Worm (Caenorhabditis elegans) whole organism, dauer: ENCODE data around the gene tag-65.

ENCODE experiments used
- unc-62 ChIP-seq: sonication (generic microtip); optimal IDR thresholded peaks from 2 replicates; lab custom pipeline; 2017; ENCODE audit warnings: missing biosample characterization, missing genetic modification reagents, missing genetic modification characterization

tag-65 gene

ce11 chrV:13678542-13678941, at the start of gene tag-65, which contains the start of gene ccz-1:
tag-65 (minus strand) TSS chrV:13678587.
ccz-1 (plus strand) TSS chrV:13678875.
- TF ChIP-seq unc-62 = no peak

ce11 chrV:13725574-13725973, 47.2 kb upstream of the tag-65 start, which contains the start of gene fbxa-181:
fbxa-181 (plus strand) TSS chrV:13725874.
- TF ChIP-seq unc-62 = no peak

ce11 chrV:13724781-13725180, 46.4 kb upstream of the tag-65 start, which contains the start of gene F35E12.2:
F35E12.2 (minus strand) TSS chrV:13724881.
- TF ChIP-seq unc-62 = no peak

DNA sequence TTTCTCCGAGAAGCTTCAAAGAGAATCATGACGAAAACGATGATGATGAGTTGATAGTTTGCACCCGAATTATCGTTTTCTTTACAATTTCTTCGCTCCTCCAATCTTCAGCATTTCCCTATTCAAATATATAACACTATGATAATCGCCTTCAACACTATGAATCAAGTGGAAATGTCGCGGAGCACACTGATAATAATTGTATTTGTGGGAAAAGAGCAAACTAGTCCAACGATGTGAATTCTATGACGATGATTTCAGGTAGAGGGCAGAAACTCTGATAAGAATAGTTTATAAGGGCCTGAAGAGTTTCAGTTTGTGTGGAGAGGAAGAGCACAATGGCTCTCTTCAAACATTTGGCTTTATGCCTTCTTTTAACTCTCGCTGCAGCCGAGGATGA, 38.1 kb upstream of the tag-65 start, which contains the start of gene T01D3.6:
T01D3.6 (plus strand) TSS at position 294 of the 400 bp plus-strand sequence.
- TF ChIP-seq unc-62 = no peak

DNA sequence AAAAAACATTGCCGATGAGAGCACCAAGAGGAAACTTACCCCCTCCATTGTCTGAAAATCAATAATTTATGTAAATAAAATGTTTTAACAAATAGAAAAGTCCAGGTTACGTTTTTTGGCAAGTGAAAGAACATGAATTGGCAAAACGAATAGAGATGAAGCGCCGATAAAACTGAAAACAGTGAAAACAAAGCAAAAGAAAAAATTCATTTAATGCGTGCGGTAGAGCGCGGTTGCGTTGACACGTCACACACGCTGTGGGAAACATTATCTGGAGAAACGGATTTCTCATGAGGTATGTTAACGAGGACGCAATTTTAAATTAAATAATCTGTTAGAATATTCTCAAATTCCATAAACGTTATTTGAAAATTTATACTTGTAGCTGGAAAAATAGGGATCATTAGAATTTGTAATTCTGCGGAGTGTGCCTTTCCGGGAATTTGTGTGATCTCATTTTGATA, 36.9 kb upstream of the tag-65 start, which contains the start of gene zipt-9:
zipt-9 (minus strand) TSS at position 51 of the 464 bp plus-strand sequence.
- TF ChIP-seq unc-62 = no peak

DNA sequence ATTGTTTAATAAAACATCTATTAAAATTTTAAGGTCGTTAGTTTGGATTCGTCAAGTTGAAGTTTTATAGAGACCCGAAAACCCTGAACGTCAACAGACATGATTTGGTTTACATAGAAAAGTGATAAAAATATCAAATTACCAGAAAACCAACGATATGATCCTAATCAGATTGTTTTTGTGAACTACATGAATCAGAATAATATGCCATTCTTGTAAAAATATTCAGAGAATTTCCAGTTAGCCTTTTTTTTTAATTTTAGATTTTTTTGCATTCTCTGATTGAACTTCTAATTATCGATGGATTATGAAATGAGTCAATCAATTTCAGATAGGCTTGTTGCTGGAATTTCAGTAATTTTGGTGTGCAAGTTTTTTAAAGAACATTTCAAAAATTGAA, 32.7 kb upstream of the tag-65 start, which contains the start of gene srx-96:
srx-96 (plus strand) TSS at position 301 of the 400 bp plus-strand sequence.
- TF ChIP-seq unc-62 = no peak

- no peak for TF ChIP-seq unc-62
Observed at ce11 chrV:13707295-13707694, 28.9 kb upstream of the tag-65 start, which contains the start of gene hlh-34. hlh-34 (minus strand) TSS chrV:13707395.

DNA sequence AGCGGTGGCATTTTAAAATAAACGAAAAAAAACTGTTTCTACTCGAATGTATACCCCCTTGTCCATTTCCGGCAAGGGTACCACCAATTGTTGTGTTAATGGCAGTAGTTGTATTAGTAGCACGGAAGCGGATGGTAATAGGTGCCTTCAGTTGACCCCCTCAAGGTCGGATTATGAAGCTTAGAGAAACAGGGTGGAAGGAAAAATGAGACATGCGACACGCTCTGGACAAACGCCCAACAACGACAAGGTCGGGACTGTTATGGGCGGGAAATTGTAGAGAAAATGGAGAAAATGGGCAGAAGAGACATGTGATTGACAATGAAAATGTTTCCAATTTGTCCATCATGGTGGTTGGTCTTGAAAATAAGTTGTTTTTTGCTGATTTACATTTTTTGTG, 25.6 kb upstream of the tag-65 start, which contains the start of gene T01D3.3:
T01D3.3 (plus strand) TSS at position 312 of the 400 bp plus-strand sequence.
- TF ChIP-seq unc-62 = no peak

ce11 chrV:13694103-13694502, 15.7 kb upstream of the tag-65 start:
- no peak for TF ChIP-seq unc-62

DNA sequence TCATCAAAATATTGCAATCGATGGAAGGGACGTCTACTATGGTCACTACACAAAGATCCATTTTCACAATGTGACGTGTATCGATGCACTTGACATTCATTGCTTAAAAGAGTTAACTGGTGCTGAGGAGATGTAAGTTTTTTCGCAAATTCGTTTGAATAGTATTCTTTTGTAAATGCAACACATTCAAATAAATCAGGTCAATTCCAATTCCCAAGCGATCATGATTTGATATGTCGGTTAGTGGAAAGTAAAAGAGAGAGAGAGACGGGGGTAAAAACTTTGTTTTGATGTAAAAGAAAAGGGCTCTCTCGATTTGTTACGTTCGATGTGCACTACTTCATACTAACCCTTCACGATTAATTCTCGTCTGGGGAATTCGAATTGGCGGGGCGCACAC, 11.9 kb upstream of the tag-65 start:
- TF ChIP-seq unc-62 = no peak

DNA sequence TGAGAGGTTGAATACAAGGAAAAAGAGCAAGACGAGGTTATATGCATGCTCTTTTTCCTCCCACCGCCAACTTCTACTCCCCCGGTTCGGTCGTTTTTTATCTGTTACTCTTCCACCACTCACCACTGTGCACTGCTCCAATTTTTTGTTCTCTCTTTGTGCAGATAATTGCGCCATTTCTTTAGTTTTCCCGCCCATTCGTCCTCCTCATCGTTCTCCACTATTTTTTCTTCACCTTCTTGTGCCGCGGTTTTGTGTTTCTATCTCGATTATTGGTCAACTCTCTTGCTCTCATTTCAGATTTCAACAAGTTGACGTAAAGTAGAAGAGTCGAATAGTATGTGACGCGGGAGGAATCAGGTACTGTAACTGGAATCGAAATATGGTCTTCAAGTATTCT, 11.2 kb upstream of the tag-65 start, which contains the start of gene T01D3.1:
T01D3.1 (plus strand) TSS at position 301 of the 400 bp plus-strand sequence.
- TF ChIP-seq unc-62 = no peak

DNA sequence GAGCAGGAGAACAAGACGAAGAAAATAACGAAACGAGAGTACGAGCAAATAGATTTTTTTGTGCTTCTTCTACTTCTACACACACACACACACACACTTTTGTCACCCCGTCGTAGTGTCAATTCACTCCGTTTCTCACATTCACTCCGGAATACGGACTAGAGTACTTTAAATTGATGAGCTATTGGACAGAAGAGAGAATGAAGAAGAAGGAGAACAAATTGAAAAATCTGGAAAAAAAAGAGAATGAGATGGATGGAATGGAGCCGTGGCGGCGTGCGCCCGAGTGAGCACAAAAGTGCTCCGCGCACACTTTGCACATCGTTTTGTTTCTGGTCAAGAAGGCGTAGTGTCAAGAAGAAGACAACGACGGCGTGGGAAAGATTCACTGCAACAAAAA, 9.1 kb upstream of the tag-65 start:
- TF ChIP-seq unc-62 = no peak

DNA sequence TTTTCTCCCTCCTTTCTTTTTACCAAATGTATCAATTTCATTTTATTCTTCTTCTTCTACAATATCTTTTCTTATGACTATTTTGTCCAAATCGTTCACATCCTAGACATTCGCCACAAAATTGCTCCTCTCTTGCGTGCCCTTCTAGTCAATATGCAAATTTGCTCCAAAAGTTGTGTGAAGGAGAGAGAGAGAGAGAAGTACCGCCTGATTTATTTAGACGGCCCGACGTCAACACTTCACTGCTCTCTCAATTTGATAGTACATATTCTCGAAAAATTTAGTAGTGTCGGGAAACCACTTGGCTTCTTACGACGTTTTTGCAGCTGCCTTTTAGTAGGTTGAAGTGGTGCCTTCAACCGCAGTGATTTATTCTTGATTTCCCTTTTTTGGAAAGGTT, 8.1 kb upstream of the tag-65 start:
- TF ChIP-seq unc-62 = no peak

DNA sequence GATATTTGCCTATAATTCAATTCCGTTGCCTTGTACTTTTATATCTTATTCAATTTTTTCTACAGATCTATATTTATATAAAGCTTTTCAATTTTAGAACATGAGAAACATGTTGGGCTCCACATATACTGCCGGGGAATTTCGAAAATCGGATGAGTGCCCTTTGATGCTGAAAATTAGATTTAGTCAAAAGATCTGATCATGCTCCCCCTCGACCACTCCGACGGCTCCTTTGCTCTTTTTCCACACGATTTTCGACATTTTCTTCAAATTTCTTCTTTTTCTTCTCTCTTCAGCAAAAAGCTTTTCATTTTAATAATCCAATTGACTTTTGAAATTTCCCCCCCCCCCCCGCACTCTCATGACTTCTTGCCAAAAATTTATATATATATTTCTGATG, 3.1 kb upstream of the tag-65 start:
- no peak for TF ChIP-seq unc-62

ce11 chrV:13679859-13680258, 1.5 kb upstream of the tag-65 start:
- TF ChIP-seq unc-62 = no peak

ce11 chrV:13671911-13672639, 6.3 kb downstream of the tag-65 start, which contains the start of the genes mip-2 and F58G11.4:
mip-2 (minus strand) TSS chrV:13671958.
F58G11.4 (plus strand) TSS chrV:13672589.
- no peak for TF ChIP-seq unc-62

- TF ChIP-seq unc-62 = no peak
Observed at ce11 chrV:13669170-13669569, 9.2 kb downstream of the tag-65 start.

DNA sequence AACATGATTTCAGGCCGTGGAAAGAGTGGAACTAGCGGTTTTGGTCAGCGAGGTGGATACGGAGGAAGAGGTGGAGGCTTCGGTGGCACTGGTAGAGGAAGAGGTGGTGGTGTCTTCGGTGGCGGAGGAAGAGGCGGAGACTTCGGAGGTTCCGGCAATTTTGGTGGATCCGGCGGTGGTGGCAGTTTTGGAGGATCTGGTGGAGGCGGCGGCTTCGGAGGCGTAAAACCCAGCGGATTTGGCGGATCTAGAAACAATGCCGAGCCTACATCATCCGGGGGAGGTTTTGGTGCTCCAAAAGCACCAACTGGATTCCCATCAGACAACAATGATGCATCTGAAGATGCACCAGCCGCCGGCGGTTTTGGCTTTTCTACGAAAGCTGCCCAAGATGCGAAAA, 10.1 kb downstream of the tag-65 start:
- no peak for TF ChIP-seq unc-62
